Worm (Caenorhabditis elegans) whole organism, young adult: ENCODE results near the gene F43G6.7.

Experiments
- D2030.7 ChIP-seq: fragments of 200-800 bp; sonication (Bioruptor generic); IDR thresholded peaks from 2 replicates; pipeline ENCODE4 v1.3.6; 2022; ENCODE audit warnings: missing genetic modification reagents, missing genetic modification characterization, missing compliant biosample characterization
- F10E7.11 ChIP-seq: sonication (generic microtip); optimal IDR thresholded peaks from 2 replicates; lab custom pipeline; 2017; ENCODE audit warnings: mild to moderate bottlenecking, missing genetic modification characterization, moderate library complexity, missing compliant biosample characterization
- F23B12.7 ChIP-seq: sonication (generic microtip); optimal IDR thresholded peaks from 2 replicates; lab custom pipeline; 2017; ENCODE audit warnings: missing genetic modification characterization, mild to moderate bottlenecking, missing compliant biosample characterization, antibody characterized with exemption, moderate library complexity; ENCODE audit not compliant: insufficient read depth
- F33H1.4 ChIP-seq: fragments of 200-800 bp; sonication (Bioruptor generic); IDR thresholded peaks from 2 replicates; pipeline ENCODE4 v1.3.6; 2022; ENCODE audit warnings: missing genetic modification reagents, missing genetic modification characterization, missing compliant biosample characterization
- athp-1 ChIP-seq: sonication (generic microtip); optimal IDR thresholded peaks from 2 replicates; lab custom pipeline; 2017; ENCODE audit warnings: mild to moderate bottlenecking, missing genetic modification characterization, missing compliant biosample characterization
- attf-5 ChIP-seq: fragments of 200-800 bp; sonication (Bioruptor generic); optimal IDR thresholded peaks from 2 replicates; lab custom pipeline; 2018; ENCODE audit warnings: mild to moderate bottlenecking, missing genetic modification characterization, missing compliant biosample characterization
- bed-2 ChIP-seq: fragments of 200-800 bp; sonication (Bioruptor generic); IDR thresholded peaks from 2 replicates; pipeline ENCODE4 v1.3.6; 2022; ENCODE audit warnings: missing genetic modification reagents, missing genetic modification characterization, missing compliant biosample characterization
- cebp-2 ChIP-seq: fragments of 200-800 bp; sonication (Bioruptor generic); IDR thresholded peaks from 2 replicates; pipeline ENCODE4 v1.3.6; 2022; ENCODE audit warnings: missing genetic modification characterization, missing compliant biosample characterization
- ceh-100 ChIP-seq: fragments of 200-800 bp; sonication (Bioruptor generic); IDR thresholded peaks from 2 replicates; pipeline ENCODE4 v1.3.6; 2022; ENCODE audit warnings: missing genetic modification reagents, missing genetic modification characterization, missing compliant biosample characterization
- ceh-40 ChIP-seq: fragments of 200-800 bp; sonication (Bioruptor generic); IDR thresholded peaks from 2 replicates; pipeline ENCODE4 v1.3.6; 2022; ENCODE audit warnings: missing genetic modification characterization, missing compliant biosample characterization
- ceh-91 ChIP-seq: fragments of 200-800 bp; sonication (Bioruptor generic); IDR thresholded peaks from 2 replicates; pipeline ENCODE4 v1.3.6; 2022; ENCODE audit warnings: missing genetic modification reagents, missing genetic modification characterization, missing compliant biosample characterization
- dox-1 ChIP-seq: fragments of 200-800 bp; sonication (Bioruptor generic); IDR thresholded peaks from 2 replicates; pipeline ENCODE4 v1.3.6; 2022; ENCODE audit warnings: missing genetic modification reagents, missing genetic modification characterization, missing compliant biosample characterization
- dpl-1 ChIP-seq: fragments of 150-350 bp; optimal IDR thresholded peaks from 2 replicates; lab custom pipeline; 2014; ENCODE audit warnings: missing biosample characterization, missing genetic modification reagents, missing genetic modification characterization
- efl-1 ChIP-seq: fragments of 150-350 bp; optimal IDR thresholded peaks from 2 replicates; lab custom pipeline; 2014; ENCODE audit warnings: missing biosample characterization, missing genetic modification reagents, missing genetic modification characterization
- ekl-4 ChIP-seq: fragments of 200-800 bp; sonication (Bioruptor generic); IDR thresholded peaks from 2 replicates; pipeline ENCODE4 v1.3.6; 2022; ENCODE audit warnings: missing genetic modification reagents, missing genetic modification characterization, missing compliant biosample characterization
- fkh-3 ChIP-seq: sonication (generic microtip); optimal IDR thresholded peaks from 2 replicates; lab custom pipeline; 2016; ENCODE audit warnings: mild to moderate bottlenecking, missing genetic modification characterization, missing compliant biosample characterization
- hmg-1.2 ChIP-seq: fragments of 200-800 bp; sonication (Bioruptor generic); IDR thresholded peaks from 2 replicates; pipeline ENCODE4 v1.3.6; 2022; ENCODE audit warnings: missing genetic modification reagents, missing genetic modification characterization, missing compliant biosample characterization
- hsf-1 ChIP-seq: fragments of 200-800 bp; sonication (Bioruptor generic); IDR thresholded peaks from 2 replicates; pipeline ENCODE4 v1.3.6; 2022; ENCODE audit warnings: missing genetic modification reagents, missing genetic modification characterization, missing compliant biosample characterization
- lin-35 ChIP-seq, 3 experiments: fragments of 150-350 bp in 2 of 3; sonication (generic microtip) in 1 of 3; optimal IDR thresholded peaks; 2 replicates each; lab custom pipeline; 2014 to 2018; ENCODE audit warnings: missing biosample characterization in 3 of 3, missing genetic modification characterization in 3 of 3, missing genetic modification reagents in 3 of 3
- lir-1 ChIP-seq: fragments of 200-800 bp; sonication (Bioruptor generic); conservative IDR thresholded peaks from 2 replicates; pipeline ENCODE4 v1.3.6; 2022; ENCODE audit warnings: missing genetic modification reagents, missing genetic modification characterization, missing compliant biosample characterization
- lsl-1 ChIP-seq: fragments of 200-800 bp; sonication (Bioruptor generic); optimal IDR thresholded peaks from 2 replicates; lab custom pipeline; 2018; ENCODE audit warnings: mild to moderate bottlenecking, missing genetic modification characterization, moderate library complexity, missing compliant biosample characterization
- madf-3 ChIP-seq: fragments of 200-800 bp; sonication (Bioruptor generic); IDR thresholded peaks from 2 replicates; pipeline ENCODE4 v1.3.6; 2022; ENCODE audit warnings: missing genetic modification reagents, missing genetic modification characterization, missing compliant biosample characterization
- madf-6 ChIP-seq: fragments of 200-800 bp; sonication (Bioruptor generic); IDR thresholded peaks from 2 replicates; pipeline ENCODE4 v1.3.6; 2022; ENCODE audit warnings: missing genetic modification reagents, missing genetic modification characterization, missing compliant biosample characterization
- madf-8 ChIP-seq: fragments of 200-800 bp; sonication (Bioruptor generic); conservative IDR thresholded peaks from 2 replicates; pipeline ENCODE4 v1.3.6; 2022; ENCODE audit warnings: missing genetic modification reagents, missing genetic modification characterization, missing compliant biosample characterization
- mes-4 ChIP-seq: sonication (generic microtip); optimal IDR thresholded peaks from 2 replicates; lab custom pipeline; 2016; ENCODE audit warnings: missing genotype, missing genetic modification characterization, missing compliant biosample characterization
- nfya-2 ChIP-seq: fragments of 200-800 bp; sonication (Bioruptor generic); IDR thresholded peaks from 2 replicates; pipeline ENCODE4 v1.3.6; 2022; ENCODE audit warnings: missing genetic modification reagents, missing genetic modification characterization, missing compliant biosample characterization
- nhr-80 ChIP-seq: sonication (generic microtip); optimal IDR thresholded peaks from 2 replicates; lab custom pipeline; 2016; ENCODE audit warnings: missing genetic modification characterization, missing compliant biosample characterization
- pbrm-1 ChIP-seq: fragments of 200-800 bp; sonication (Bioruptor generic); IDR thresholded peaks from 2 replicates; pipeline ENCODE4 v1.3.6; 2022; ENCODE audit warnings: missing genetic modification reagents, missing genetic modification characterization, missing compliant biosample characterization
- rcor-1 ChIP-seq: fragments of 200-800 bp; sonication (Bioruptor generic); IDR thresholded peaks from 2 replicates; pipeline ENCODE4 v1.3.6; 2022; ENCODE audit warnings: missing genetic modification reagents, missing genetic modification characterization, missing compliant biosample characterization
- tbp1 ChIP-seq: fragments of 200-800 bp; sonication (Bioruptor generic); optimal IDR thresholded peaks from 2 replicates; lab custom pipeline; 2018; ENCODE audit warnings: mild to moderate bottlenecking, missing genetic modification characterization, missing compliant biosample characterization
- tbx-9 ChIP-seq: sonication (generic microtip); optimal IDR thresholded peaks from 2 replicates; lab custom pipeline; 2016; ENCODE audit warnings: borderline replicate concordance, missing genetic modification characterization, inconsistent platforms, missing compliant biosample characterization
- xnd-1 ChIP-seq: sonication (generic microtip); optimal IDR thresholded peaks from 2 replicates; lab custom pipeline; 2016; ENCODE audit warnings: missing genotype, missing genetic modification reagents, missing genetic modification characterization, missing compliant biosample characterization
- ztf-25 ChIP-seq: fragments of 200-800 bp; sonication (Bioruptor generic); IDR thresholded peaks from 2 replicates; pipeline ENCODE4 v1.3.6; 2022; ENCODE audit warnings: missing genetic modification reagents, missing genetic modification characterization, missing compliant biosample characterization

The F43G6.7 gene

DNA sequence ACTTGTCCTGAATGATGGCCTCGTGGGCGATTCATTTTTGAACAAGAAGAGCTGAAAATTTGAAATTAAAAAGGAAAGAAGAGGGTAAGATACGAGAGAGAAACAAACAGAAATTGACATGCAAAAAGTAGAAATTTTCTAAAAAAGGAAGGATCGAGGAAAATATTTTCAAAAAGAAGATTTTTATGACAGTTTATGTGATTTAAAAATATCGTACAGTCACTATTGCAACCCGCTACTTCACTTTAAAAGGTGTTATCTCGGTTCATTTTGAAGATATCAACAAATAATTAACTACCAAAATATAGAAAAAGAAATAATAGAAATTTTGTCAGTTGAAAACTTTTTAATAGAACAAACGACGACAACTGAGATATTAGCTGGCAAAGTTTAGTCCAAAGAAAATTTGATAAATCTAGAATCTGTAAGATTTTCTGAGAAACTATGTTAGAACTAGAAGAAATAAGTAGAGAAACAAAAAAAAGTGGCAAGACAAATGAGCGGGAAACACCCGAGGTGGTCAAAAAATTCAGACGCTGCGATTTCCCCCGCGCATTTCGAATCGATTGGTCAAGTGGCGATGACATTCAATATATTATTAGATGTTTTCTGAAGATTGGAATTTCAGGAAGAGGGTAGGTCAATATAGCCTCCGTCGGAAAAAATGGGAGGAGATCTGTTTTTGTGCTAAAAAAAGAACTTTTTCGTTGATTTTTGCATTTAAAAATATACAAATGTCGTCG, 13.1 kb downstream of the F43G6.7 start, which contains the start of gene Y6D1A.1:
Y6D1A.1 (minus strand) TSS at position 51 of the 743 bp plus-strand sequence.
- TF ChIP-seq ceh-40 (GFP tag; lab: Robert Waterston, UW) (no peak), efl-1 (GFP tag; lab: Kevin White, UChicago) (peak; percentile 90), fkh-3 (no peak), ceh-100 (no peak), cebp-2 (GFP tag; lab: Robert Waterston, UW) (no peak), madf-6 (GFP tag; lab: Robert Waterston, UW) (peak; percentile 95), hmg-1.2 (GFP tag; lab: Robert Waterston, UW) (peak; percentile 28; the same call in 1 of the 2 replicates), madf-3 (peak; percentile 59; the same call in 1 of the 2 replicates), xnd-1 (peak; percentile 59), ceh-91 (GFP tag; lab: Robert Waterston, UW) (peak; percentile 68), hsf-1 (GFP tag; lab: Robert Waterston, UW) (0 out of 2 replicates have a peak, but pooled peaks have one; percentile 62), dox-1 (peak; percentile 17; the same call in 1 of the 2 replicates), D2030.7 (GFP tag; lab: Robert Waterston, UW) (peak; percentile 50; the same call in 1 of the 2 replicates), athp-1 (no peak), F33H1.4 (GFP tag; lab: Robert Waterston, UW) (peak; percentile 59; the same call in 1 of the 2 replicates), dpl-1 (GFP tag; lab: Kevin White, UChicago) (peak; percentile 43), ekl-4 (GFP tag; lab: Robert Waterston, UW) (0 out of 2 replicates have a peak, but pooled peaks have one; percentile 33), lin-35 (GFP tag; optimal IDR thresholded peaks at IDR 0.05; lab: Kevin White, UChicago) (peak in 1 of 3 experiments; percentile 4), madf-8 (GFP tag; lab: Robert Waterston, UW) (peak; percentile 80), ztf-25 (no peak), lsl-1 (GFP tag; lab: Kevin White, UChicago) (peak; percentile 55)

DNA sequence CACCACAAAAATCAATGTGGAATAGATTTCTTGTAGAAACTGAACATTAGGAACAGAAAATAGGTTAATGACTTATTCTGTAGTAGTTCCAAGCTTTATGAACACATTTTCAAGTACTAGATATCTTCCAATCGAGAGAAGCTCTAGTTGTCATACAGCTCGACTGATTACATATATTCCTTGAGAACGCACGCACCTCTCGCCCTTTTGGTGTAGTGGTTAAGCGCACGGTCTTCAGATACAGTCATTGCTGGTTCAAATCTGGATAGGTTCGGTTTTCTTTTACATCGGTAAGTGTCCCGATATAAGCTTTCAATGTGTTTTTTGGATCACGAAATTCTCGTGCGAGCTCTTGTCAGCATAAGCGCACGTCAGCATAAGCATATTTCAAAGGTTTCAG, 14.1 kb downstream of the F43G6.7 start:
- peak; percentile 65 for TF ChIP-seq tbp1 (GFP tag; lab: Kevin White, UChicago)

DNA sequence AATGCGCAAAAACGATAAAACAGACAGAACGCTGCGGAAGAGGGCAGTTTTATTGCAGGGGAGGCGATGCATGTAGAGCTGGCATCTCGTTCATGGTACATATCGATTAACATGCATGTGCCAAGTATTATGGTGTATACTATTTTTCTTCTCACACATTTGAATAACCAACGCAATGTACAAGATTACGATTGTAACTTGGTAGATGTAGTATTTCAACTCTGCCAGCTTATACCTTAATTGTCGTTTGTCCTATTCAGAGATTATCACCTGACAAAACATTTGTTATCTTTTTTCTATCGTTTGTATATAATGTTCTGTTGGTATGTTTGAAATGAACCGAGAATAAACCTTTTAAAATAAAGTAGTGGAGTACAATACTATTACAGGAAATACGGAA, 19.3 kb downstream of the F43G6.7 start, which contains the start of gene pes-5:
pes-5 (minus strand) TSS at position 101 of the 400 bp plus-strand sequence.
- TF ChIP-seq nfya-2 (no peak), pbrm-1 (GFP tag; lab: Robert Waterston, UW) (no peak), tbp1 (GFP tag; lab: Kevin White, UChicago) (no peak), mes-4 (no peak), lir-1 (GFP tag; lab: Robert Waterston, UW) (no peak), F10E7.11 (tag; lab: Kevin White, UChicago) (no peak), F23B12.7 (tag; lab: Kevin White, UChicago) (no peak), bed-2 (GFP tag; lab: Robert Waterston, UW) (no peak), cebp-2 (GFP tag; lab: Robert Waterston, UW) (no peak), rcor-1 (GFP tag; lab: Robert Waterston, UW) (no peak)

DNA sequence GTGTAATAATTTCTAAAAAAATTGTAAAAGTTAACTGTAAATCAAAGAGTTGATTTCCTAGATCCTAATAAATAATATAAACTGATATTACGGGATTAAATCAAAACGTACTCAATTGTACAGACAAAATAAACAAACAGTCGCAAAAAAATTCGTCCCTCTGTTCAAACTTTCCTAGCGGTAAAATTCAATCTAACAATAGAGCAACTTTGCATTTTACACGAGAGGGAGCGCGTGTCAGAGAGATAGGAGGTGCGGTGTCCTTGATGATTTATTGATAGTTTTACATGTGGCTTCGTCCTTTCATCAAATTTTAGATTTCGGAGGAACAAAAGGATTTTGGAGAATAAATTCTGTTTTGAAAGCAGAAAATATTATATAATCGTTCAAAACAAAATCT, 20.0 kb downstream of the F43G6.7 start:
- TF ChIP-seq tbx-9 (tag; lab: Kevin White, UChicago) (no peak), attf-5 (GFP tag; lab: Kevin White, UChicago) (peak; percentile 7), nhr-80 (tag; lab: Kevin White, UChicago) (peak; percentile 31)
